Worm (Caenorhabditis elegans): ENCODE measurements around the gene Y57G11C.1130.
A peak's percentile ranks its signal among the peaks of the same experiment; 100 is the strongest.

The Y57G11C.1130 gene

ce11 chrIV:14816288-14816687, 34.0 kb downstream of the Y57G11C.1130 start, which contains the start of gene Y57G11C.46:
Y57G11C.46 (minus strand) TSS chrIV:14816388.
- TF ChIP-seq F52B5.7 (tag; optimal IDR thresholded peaks at IDR 0.05) (no peak), hmg-20 (GFP tag; IDR thresholded peaks at IDR 0.05) (no peak), D2030.7 (GFP tag; IDR thresholded peaks at IDR 0.05) (no peak), hsf-1 (GFP tag; IDR thresholded peaks at IDR 0.05) (no peak), mcd-1 (GFP tag; IDR thresholded peaks at IDR 0.05) (no peak), rcor-1 (GFP tag; IDR thresholded peaks at IDR 0.05) (no peak), hlh-12 (tag; optimal IDR thresholded peaks at IDR 0.05) (no peak), atf-7 (tag; optimal IDR thresholded peaks at IDR 0.05) (no peak), B0035.1 (tag; optimal IDR thresholded peaks at IDR 0.05) (no peak), madf-8 (GFP tag; conservative IDR thresholded peaks at IDR 0.05) (no peak), hrde-1 (tag; optimal IDR thresholded peaks at IDR 0.05; ENCODE audit: borderline replicate concordance) (no peak), ama-1 (optimal IDR thresholded peaks at IDR 0.05) (no peak), ama-1 (GFP tag; optimal IDR thresholded peaks at IDR 0.05) (no peak), fkh-3 (tag; optimal IDR thresholded peaks at IDR 0.05) (no peak), Y56A3A.18 (GFP tag; IDR thresholded peaks at IDR 0.05) (no peak), F39B2.1 (GFP tag; IDR thresholded peaks at IDR 0.05) (no peak), ceh-27 (GFP tag; optimal IDR thresholded peaks at IDR 0.05) (no peak), madf-6 (GFP tag; IDR thresholded peaks at IDR 0.05) (no peak), attf-6 (GFP tag; IDR thresholded peaks at IDR 0.05) (no peak), ztf-3 (GFP tag; optimal IDR thresholded peaks at IDR 0.05) (no peak)

ce11 chrIV:14822267-14822666, 40.0 kb downstream of the Y57G11C.1130 start:
- TF ChIP-seq die-1 (tag; optimal IDR thresholded peaks at IDR 0.05) = peak; percentile 52
- peak; percentile 95 for TF ChIP-seq attf-6 (GFP tag; IDR thresholded peaks at IDR 0.05)
- peak; percentile 47 for TF ChIP-seq B0035.1 (tag; optimal IDR thresholded peaks at IDR 0.05)
- peak; percentile 32 to 82 for TF ChIP-seq let-607 (tag; optimal IDR thresholded peaks at IDR 0.05)
- no peak for TF ChIP-seq let-526 (GFP tag; IDR thresholded peaks at IDR 0.05)
- TF ChIP-seq lin-35 (GFP tag; optimal IDR thresholded peaks at IDR 0.05) = peak in 1 of 3 experiments; percentile 29
- TF ChIP-seq mcd-1 (GFP tag; IDR thresholded peaks at IDR 0.05) = peak; percentile 41
- peak; percentile 33; the same call in 1 of the 2 replicates for TF ChIP-seq F33H1.4 (GFP tag; IDR thresholded peaks at IDR 0.05)
- TF ChIP-seq tlf-1 (GFP tag; optimal IDR thresholded peaks at IDR 0.05) = peak; percentile 76
- peak; percentile 41 for TF ChIP-seq lin-40 (tag; optimal IDR thresholded peaks at IDR 0.05)
- peak; percentile 72 for TF ChIP-seq snpc-4 (GFP tag; optimal IDR thresholded peaks at IDR 0.05)
- peak in 3 of 4 experiments; percentile 3 to 92 (median 52) for TF ChIP-seq snpc-4 (tag; optimal IDR thresholded peaks at IDR 0.05)
- TF ChIP-seq him-1 (tag; optimal IDR thresholded peaks at IDR 0.05) = peak; percentile 24
- TF ChIP-seq C06A6.2 (GFP tag; conservative IDR thresholded peaks at IDR 0.05) = no peak
- TF ChIP-seq ztf-18 (tag; optimal IDR thresholded peaks at IDR 0.05) = peak; percentile 49
- no peak for TF ChIP-seq Y95B8A.8 (GFP tag; IDR thresholded peaks at IDR 0.05)
- TF ChIP-seq ZK185.1 (tag; optimal IDR thresholded peaks at IDR 0.05; ENCODE audit: poor library complexity, severe bottlenecking) = peak; percentile 41
- TF ChIP-seq nhr-80 (tag; optimal IDR thresholded peaks at IDR 0.05) = peak; percentile 40
- TF ChIP-seq ekl-4 (GFP tag; IDR thresholded peaks at IDR 0.05) = no peak
- TF ChIP-seq hmg-1.2 (GFP tag; IDR thresholded peaks at IDR 0.05) = peak; percentile 24; the same call in 1 of the 2 replicates
- TF ChIP-seq ama-1 (optimal IDR thresholded peaks at IDR 0.05) = peak; percentile 6
- peak; percentile 13 to 39 for TF ChIP-seq ama-1 (GFP tag; optimal IDR thresholded peaks at IDR 0.05)
- TF ChIP-seq madf-10 (tag; optimal IDR thresholded peaks at IDR 0.05) = peak; percentile 76
- peak; percentile 8; the same call in 1 of the 2 replicates for TF ChIP-seq egrh-3 (GFP tag; IDR thresholded peaks at IDR 0.05)
- peak; percentile 63 for TF ChIP-seq F10E7.11 (tag; optimal IDR thresholded peaks at IDR 0.05)
- no peak for TF ChIP-seq nfya-1 (tag; optimal IDR thresholded peaks at IDR 0.05; ENCODE audit: borderline replicate concordance, insufficient read depth)
- peak; percentile 73 for TF ChIP-seq pbrm-1 (GFP tag; IDR thresholded peaks at IDR 0.05)
- peak; percentile 87; the same call in 1 of the 2 replicates for TF ChIP-seq Y53G8AR.9 (GFP tag; conservative IDR thresholded peaks at IDR 0.05)
- no peak for TF ChIP-seq ztf-26 (tag; optimal IDR thresholded peaks at IDR 0.05)
- TF ChIP-seq nhr-120 (GFP tag; IDR thresholded peaks at IDR 0.05) = no peak
- TF ChIP-seq hrde-1 (tag; optimal IDR thresholded peaks at IDR 0.05; ENCODE audit: borderline replicate concordance) = peak; percentile 23
- peak; percentile 34 for TF ChIP-seq nhr-90 (tag; optimal IDR thresholded peaks at IDR 0.05)
- TF ChIP-seq ceh-100 (GFP tag; IDR thresholded peaks at IDR 0.05) = 0 out of 2 replicates have a peak, but pooled peaks have one; percentile 13

All from whole organism, young adult.